Fruit fly (Drosophila melanogaster): ENCODE results near the gene CG4440.
A peak's percentile ranks its signal among the peaks of the same experiment; 100 is the strongest.

Gene CG4440

dm6 chr2L:16302773-16303279, 26.9 kb upstream of the CG4440 start, which contains the start of gene GMF (continued):
- TF ChIP-seq caup (GFP tag; optimal IDR thresholded peaks at IDR 0.05; ENCODE audit: severe bottlenecking) (no peak), pzg (GFP tag; optimal IDR thresholded peaks at IDR 0.05) (peak; percentile 60), CG31441 (GFP tag; IDR thresholded peaks at IDR 0.05) (no peak; the same call in none of the 2 replicates), CG15479 (GFP tag; optimal IDR thresholded peaks at IDR 0.05) (no peak), fd96Cb (tag; optimal IDR thresholded peaks at IDR 0.05) (peak; percentile 33), disco-r (GFP tag; optimal IDR thresholded peaks at IDR 0.05) (no peak), D19A (tag; optimal IDR thresholded peaks at IDR 0.05) (no peak), twi (tag; optimal IDR thresholded peaks at IDR 0.05) (peak; percentile 6), fu2 (GFP tag; optimal IDR thresholded peaks at IDR 0.05) (no peak), CG6689 (GFP tag; IDR thresholded peaks at IDR 0.05) (no peak), CG2678 (tag; optimal IDR thresholded peaks at IDR 0.05) (peak; percentile 69), CG3847 (GFP tag; IDR thresholded peaks at IDR 0.05) (no peak), crc (GFP tag; optimal IDR thresholded peaks at IDR 0.05) (no peak), Neu2 (GFP tag; optimal IDR thresholded peaks at IDR 0.05; ENCODE audit: borderline replicate concordance) (no peak), CG15514 (GFP tag; optimal IDR thresholded peaks at IDR 0.05) (peak; percentile 47), gem (tag; optimal IDR thresholded peaks at IDR 0.05) (peak; percentile 74), wdn (GFP tag; IDR thresholded peaks at IDR 0.05) (no peak), btn (GFP tag; optimal IDR thresholded peaks at IDR 0.05) (no peak), sr (GFP tag; IDR thresholded peaks at IDR 0.05) (no peak; the same call in 2 of the 3 replicates), fd3F (GFP tag; optimal IDR thresholded peaks at IDR 0.05) (no peak), p53 (GFP tag; optimal IDR thresholded peaks at IDR 0.05) (no peak), CG34422 (GFP tag; IDR thresholded peaks at IDR 0.05) (0 out of 3 replicates have a peak, but pooled peaks have one; percentile 11), HLH4C (GFP tag; IDR thresholded peaks at IDR 0.05; ENCODE audit: partially characterized antibody) (no peak), Lhr (GFP tag; optimal IDR thresholded peaks at IDR 0.05) (peak; percentile 53), Xrp1 (GFP tag; IDR thresholded peaks at IDR 0.05) (peak; percentile 55), nerfin-1 (tag; optimal IDR thresholded peaks at IDR 0.05) (peak; percentile 27), pnt (GFP tag; optimal IDR thresholded peaks at IDR 0.05) (no peak), ERR (GFP tag; optimal IDR thresholded peaks at IDR 0.05) (no peak), CG2129 (GFP tag; IDR thresholded peaks at IDR 0.05; ENCODE audit: partially characterized antibody) (no peak), toy (GFP tag; IDR thresholded peaks at IDR 0.05) (no peak), BtbVII (GFP tag; optimal IDR thresholded peaks at IDR 0.05) (no peak), Dfd (GFP tag; optimal IDR thresholded peaks at IDR 0.05) (no peak), schlank (tag; optimal IDR thresholded peaks at IDR 0.05) (no peak), HHEX (GFP tag; optimal IDR thresholded peaks at IDR 0.05) (no peak), CG15073 (GFP tag; optimal IDR thresholded peaks at IDR 0.05) (no peak), PHDP (tag; optimal IDR thresholded peaks at IDR 0.05) (peak; percentile 6), cg (GFP tag; optimal IDR thresholded peaks at IDR 0.05) (no peak), lab (GFP tag; optimal IDR thresholded peaks at IDR 0.05) (peak; percentile 52), CG10274 (GFP tag; optimal IDR thresholded peaks at IDR 0.05) (no peak), kni (GFP tag; optimal IDR thresholded peaks at IDR 0.05) (no peak), CG12219 (GFP tag; optimal IDR thresholded peaks at IDR 0.05) (no peak), hb (GFP tag; IDR thresholded peaks at IDR 0.05; ENCODE audit: partially characterized antibody) (no peak), CG2875 (GFP tag; optimal IDR thresholded peaks at IDR 0.05) (no peak), bcd (GFP tag; optimal IDR thresholded peaks at IDR 0.05) (no peak), Dip3 (GFP tag; optimal IDR thresholded peaks at IDR 0.05) (no peak), en (GFP tag; optimal IDR thresholded peaks at IDR 0.05) (no peak), Blimp-1 (GFP tag; optimal IDR thresholded peaks at IDR 0.05) (no peak), seq (GFP tag; IDR thresholded peaks at IDR 0.05) (no peak), TFAM (GFP tag; optimal IDR thresholded peaks at IDR 0.05) (no peak), CG17612 (GFP tag; IDR thresholded peaks at IDR 0.05) (no peak)
